Worm (Caenorhabditis elegans) whole organism, L4 larva: Measurements from ENCODE around the gene btb-12.

Source experiments
- D1046.2 ChIP-seq: fragments of 200-800 bp; sonication (Bioruptor generic); IDR thresholded peaks from 2 replicates; pipeline ENCODE4 v1.3.6; 2022; ENCODE audit warnings: missing genetic modification characterization, missing compliant biosample characterization
- ZK337.2 ChIP-seq: fragments of 200-800 bp; sonication (Bioruptor generic); IDR thresholded peaks from 2 replicates; pipeline ENCODE4 v1.3.6; 2022; ENCODE audit warnings: missing genetic modification reagents, missing genetic modification characterization, missing compliant biosample characterization
- dmd-6 ChIP-seq: fragments of 200-800 bp; sonication (Bioruptor generic); IDR thresholded peaks from 2 replicates; pipeline ENCODE4 v1.3.6; 2022; ENCODE audit warnings: missing genetic modification reagents, missing genetic modification characterization, missing compliant biosample characterization
- egl-27 ChIP-seq: sonication (generic microtip); optimal IDR thresholded peaks from 3 replicates; lab custom pipeline; 2017; ENCODE audit warnings: missing biosample characterization, missing genetic modification reagents, missing genetic modification characterization
- fkh-10 ChIP-seq: fragments of 150-350 bp; optimal IDR thresholded peaks from 2 replicates; lab custom pipeline; 2014; ENCODE audit warnings: missing biosample characterization, missing genetic modification reagents, missing genetic modification characterization
- gei-8 ChIP-seq: fragments of 200-800 bp; sonication (Bioruptor generic); optimal IDR thresholded peaks from 2 replicates; lab custom pipeline; 2018; ENCODE audit warnings: mild to moderate bottlenecking, missing genetic modification characterization, missing compliant biosample characterization
- lim-7 ChIP-seq: fragments of 200-800 bp; sonication (Bioruptor generic); IDR thresholded peaks from 2 replicates; pipeline ENCODE4 v1.3.6; 2022; ENCODE audit warnings: missing genetic modification characterization, missing compliant biosample characterization
- lin-13 ChIP-seq: fragments of 150-350 bp; optimal IDR thresholded peaks from 2 replicates; lab custom pipeline; 2014; ENCODE audit warnings: missing biosample characterization, missing genetic modification reagents, missing genetic modification characterization
- mep-1 ChIP-seq: fragments of 150-350 bp; sonication (generic microtip); optimal IDR thresholded peaks from 3 replicates; lab custom pipeline; 2014; ENCODE audit warnings: missing biosample characterization, missing genetic modification characterization
- nhr-237 ChIP-seq: sonication (generic microtip); optimal IDR thresholded peaks from 2 replicates; lab custom pipeline; 2017; ENCODE audit warnings: missing biosample characterization, missing genetic modification characterization
- nhr-6 ChIP-seq: fragments of 150-350 bp; optimal IDR thresholded peaks from 2 replicates; lab custom pipeline; 2014; ENCODE audit warnings: missing biosample characterization, missing genetic modification characterization
- unc-39 ChIP-seq: sonication (generic microtip); optimal IDR thresholded peaks from 2 replicates; lab custom pipeline; 2017; ENCODE audit warnings: missing biosample characterization, missing genetic modification characterization
- ztf-7 ChIP-seq: fragments of 150-350 bp; optimal IDR thresholded peaks from 2 replicates; lab custom pipeline; 2014; ENCODE audit warnings: missing biosample characterization, missing genetic modification characterization

DNA sequence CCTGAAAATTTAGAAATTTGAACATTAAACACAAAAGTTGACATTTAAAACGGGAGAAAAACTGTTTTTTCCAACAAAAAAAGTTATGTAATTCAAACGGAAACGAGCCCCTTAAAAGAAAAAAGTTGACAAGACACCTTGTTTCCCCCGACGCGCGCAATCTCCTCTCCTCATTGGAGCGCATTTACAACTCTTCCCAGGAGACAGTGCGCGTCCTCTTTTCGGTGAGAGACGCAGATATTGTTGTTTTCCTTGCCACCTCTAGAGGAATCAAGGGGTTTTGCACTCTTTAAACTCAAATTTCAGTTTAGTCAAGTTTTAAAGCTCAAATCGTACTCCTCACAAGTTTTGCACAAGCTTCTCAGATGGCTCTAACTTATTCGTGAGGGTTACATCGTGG is 40.8 kb downstream of the btb-12 start, which contains the start of gene F58E1.13:
- no peak for TF ChIP-seq gei-8 (GFP tag; lab: Kevin White, UChicago)
- TF ChIP-seq nhr-237, result no peak
- TF ChIP-seq fkh-10 (GFP tag; lab: Kevin White, UChicago), result no peak
- no peak for TF ChIP-seq lin-13 (GFP tag; lab: Kevin White, UChicago)
- no peak for TF ChIP-seq unc-39 (tag; lab: Kevin White, UChicago)
- TF ChIP-seq D1046.2 (GFP tag; lab: Robert Waterston, UW), result no peak
- TF ChIP-seq mep-1 (tag; lab: Kevin White, UChicago), result no peak
- no peak for TF ChIP-seq egl-27 (tag; lab: Kevin White, UChicago)
- no peak for TF ChIP-seq nhr-6 (tag; lab: Kevin White, UChicago)
- no peak for TF ChIP-seq ZK337.2 (GFP tag; lab: Robert Waterston, UW)
- TF ChIP-seq ztf-7 (tag; lab: Kevin White, UChicago), result no peak
- no peak for TF ChIP-seq lim-7 (GFP tag; lab: Robert Waterston, UW)
- TF ChIP-seq dmd-6 (GFP tag; lab: Robert Waterston, UW), result no peak
